Worm (Caenorhabditis elegans): Measurements from ENCODE around the gene F54D8.10.

- TF ChIP-seq hmbx-1 (tag; optimal IDR thresholded peaks at IDR 0.05) = no peak
- no peak for TF ChIP-seq flt-1 (GFP tag; IDR thresholded peaks at IDR 0.05)
- no peak for TF ChIP-seq ama-1 (optimal IDR thresholded peaks at IDR 0.05)
- TF ChIP-seq tbx-11 (GFP tag; IDR thresholded peaks at IDR 0.05) = no peak
- no peak for TF ChIP-seq aly-1 (tag; optimal IDR thresholded peaks at IDR 0.05)
These were observed 24.5 kb downstream of the F54D8.10 start for ce11 chrIII:5119063-5119462.

Measured in whole organism, early embryonic.